Worm (Caenorhabditis elegans) whole organism, L3 larva: Measurements from ENCODE around the gene clc-1.
A peak's percentile ranks its signal among the peaks of the same experiment; 100 is the strongest.

Experiments used
- aly-2 ChIP-seq: fragments of 150-350 bp; optimal IDR thresholded peaks from 2 replicates; lab custom pipeline; 2014; ENCODE audit warnings: missing biosample characterization, missing genetic modification characterization
- ama-1 ChIP-seq: fragments of 150-350 bp; optimal IDR thresholded peaks from 2 replicates; lab custom pipeline; 2018
- ceh-9 ChIP-seq: sonication (generic microtip); optimal IDR thresholded peaks from 2 replicates; lab custom pipeline; 2018; ENCODE audit warnings: missing biosample characterization, missing genetic modification characterization
- fkh-2 ChIP-seq: fragments of 150-350 bp; optimal IDR thresholded peaks from 2 replicates; lab custom pipeline; 2014; ENCODE audit warnings: missing biosample characterization, missing genetic modification reagents, missing genetic modification characterization
- snpc-4 ChIP-seq: fragments of 150-350 bp; optimal IDR thresholded peaks from 2 replicates; lab custom pipeline; 2014; ENCODE audit warnings: missing biosample characterization, missing genetic modification characterization
- unc-62 ChIP-seq: fragments of 150-350 bp; sonication (generic microtip); optimal IDR thresholded peaks from 4 replicates; lab custom pipeline; 2014; ENCODE audit warnings: missing biosample characterization, missing genetic modification reagents, missing genetic modification characterization
- ztf-11 ChIP-seq: fragments of 150-350 bp; optimal IDR thresholded peaks from 2 replicates; lab custom pipeline; 2014; ENCODE audit warnings: missing biosample characterization, missing genetic modification characterization

DNA sequence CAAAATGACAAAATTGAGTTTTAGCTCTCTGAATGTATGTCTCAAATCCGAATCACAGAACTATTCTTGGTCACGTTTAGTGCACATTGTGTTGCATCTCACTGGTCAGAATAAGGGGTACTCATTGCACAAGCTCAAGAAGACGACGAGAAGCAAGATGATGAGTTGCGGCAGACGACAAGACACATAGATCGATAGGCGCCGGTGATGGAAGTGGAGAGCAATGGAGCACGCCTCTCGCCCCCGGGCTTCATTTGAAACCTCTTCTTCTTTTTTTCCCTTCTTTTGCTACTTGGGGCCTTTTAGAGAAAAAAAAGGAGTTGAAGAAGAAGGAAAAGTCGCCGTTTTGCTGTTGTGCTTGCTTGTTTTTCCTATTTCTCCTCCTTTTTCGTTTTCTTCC is 21.1 kb downstream of the clc-1 start, which contains the start of gene apt-9:
- no peak for TF ChIP-seq ceh-9
- no peak for TF ChIP-seq aly-2 (tag; lab: Kevin White, UChicago)
- TF ChIP-seq snpc-4 (tag; lab: Kevin White, UChicago) = peak; percentile 9
- no peak for TF ChIP-seq ztf-11 (tag; lab: Kevin White, UChicago)
- no peak for TF ChIP-seq ama-1 (lab: Kevin White, UChicago)
- no peak for TF ChIP-seq unc-62 (GFP tag; lab: Kevin White, UChicago)
- no peak for TF ChIP-seq fkh-2 (tag; lab: Kevin White, UChicago)
